Worm (Caenorhabditis elegans) whole organism, L3 larva: Measurements from ENCODE around the gene fbxa-139.

Experiments used
- R02D3.7 ChIP-seq: fragments of 150-350 bp; optimal IDR thresholded peaks from 2 replicates; lab custom pipeline; 2014; ENCODE audit warnings: missing biosample characterization, missing genetic modification characterization
- ama-1 ChIP-seq: fragments of 150-350 bp; optimal IDR thresholded peaks from 2 replicates; lab custom pipeline; 2018
- egl-5 ChIP-seq: fragments of 150-350 bp; optimal IDR thresholded peaks from 2 replicates; lab custom pipeline; 2017; ENCODE audit warnings: missing biosample characterization, missing genetic modification reagents, missing genetic modification characterization, inconsistent platforms
- elt-2 ChIP-seq: sonication (generic microtip); optimal IDR thresholded peaks from 2 replicates; lab custom pipeline; 2016; ENCODE audit warnings: missing genetic modification reagents, mild to moderate bottlenecking, missing genetic modification characterization, missing compliant biosample characterization
- lin-39 ChIP-seq: fragments of 150-350 bp; optimal IDR thresholded peaks from 2 replicates; lab custom pipeline; 2018; ENCODE audit warnings: missing biosample characterization, missing genetic modification reagents, missing genetic modification characterization
- nhr-28 ChIP-seq: fragments of 150-350 bp; optimal IDR thresholded peaks from 2 replicates; lab custom pipeline; 2014; ENCODE audit warnings: missing biosample characterization, missing genetic modification characterization
- unc-39 ChIP-seq: sonication (generic microtip); optimal IDR thresholded peaks from 4 replicates; lab custom pipeline; 2017; ENCODE audit warnings: missing biosample characterization, missing genetic modification characterization
- ztf-11 ChIP-seq: fragments of 150-350 bp; optimal IDR thresholded peaks from 2 replicates; lab custom pipeline; 2014; ENCODE audit warnings: missing biosample characterization, missing genetic modification characterization

DNA sequence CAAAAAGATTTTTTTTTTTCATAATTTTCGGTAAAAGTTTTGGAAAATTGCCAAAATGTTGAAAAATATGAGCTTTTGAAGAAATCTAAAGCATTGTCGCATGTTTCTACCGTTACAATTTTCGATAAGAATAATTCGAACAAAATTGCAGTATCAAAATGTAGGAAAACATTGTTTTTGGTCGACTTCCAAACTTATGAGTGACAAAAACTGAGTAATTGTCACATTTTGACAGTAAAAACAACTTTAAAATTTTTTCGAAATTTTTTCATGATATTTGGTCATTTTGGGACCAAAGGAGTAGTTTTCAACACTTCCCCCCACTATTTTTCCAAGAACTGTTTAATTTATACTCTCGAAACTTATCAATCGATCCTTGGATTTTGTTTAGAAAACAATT lies at the start of gene fbxa-139:
- no peak for TF ChIP-seq nhr-28 (tag; lab: Kevin White, UChicago)
- no peak for TF ChIP-seq lin-39 (tag; lab: Kevin White, UChicago)
- TF ChIP-seq egl-5 (tag; lab: Kevin White, UChicago): no peak
- no peak for TF ChIP-seq ama-1
- TF ChIP-seq ztf-11 (tag; lab: Kevin White, UChicago): no peak
- no peak for TF ChIP-seq elt-2 (tag; lab: Kevin White, UChicago)
- no peak for TF ChIP-seq R02D3.7
- no peak for TF ChIP-seq unc-39 (tag; lab: Kevin White, UChicago)
